Fruit fly (Drosophila melanogaster): ENCODE data around the gene CG13358.

Gene CG13358

DNA sequence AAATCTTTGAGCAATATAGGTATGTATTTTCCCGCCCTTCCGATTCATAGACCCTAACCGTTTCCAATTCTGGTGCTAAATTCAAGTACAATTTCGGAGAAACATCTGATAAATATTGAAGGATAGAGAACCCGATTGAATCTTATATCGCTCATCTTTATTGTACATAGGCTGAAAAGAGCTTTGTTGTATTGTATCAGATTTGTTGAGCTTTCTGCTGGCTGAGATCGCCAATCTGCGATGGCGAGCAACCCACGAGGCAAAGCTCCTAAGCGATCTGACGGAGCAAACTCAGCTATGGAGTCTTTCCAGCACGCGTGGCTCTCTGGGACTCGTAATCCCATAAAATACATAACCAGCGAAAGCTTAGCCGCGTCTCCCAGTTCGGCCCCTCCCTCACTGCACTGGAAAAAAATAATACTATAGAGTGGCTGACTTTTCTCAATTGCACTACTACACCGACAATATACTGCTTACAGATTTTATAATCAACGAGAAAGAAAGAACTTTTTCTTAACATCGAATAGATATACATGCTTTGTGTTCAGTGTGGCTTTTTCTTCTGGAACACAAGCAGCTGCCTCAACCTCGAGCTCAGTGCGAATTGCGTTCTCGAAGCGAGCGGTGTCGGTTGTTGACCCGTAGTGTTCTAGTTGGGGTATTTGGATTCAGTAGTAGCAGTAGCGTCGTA, 48.9 kb downstream of the CG13358 start (continued):
- TF ChIP-seq CG10565 (GFP tag; optimal IDR thresholded peaks at IDR 0.05) (no peak), ham (GFP tag; IDR thresholded peaks at IDR 0.05) (peak; percentile 58; the same call in 1 of the 2 replicates), sens (GFP tag) (peak; percentile 94), CG16779 (GFP tag; IDR thresholded peaks at IDR 0.05) (peak; percentile 68), CG12219 (GFP tag; optimal IDR thresholded peaks at IDR 0.05) (peak; percentile 68), corto (GFP tag; optimal IDR thresholded peaks at IDR 0.05) (peak; percentile 81), Sry-β (GFP tag; optimal IDR thresholded peaks at IDR 0.05) (no peak), CG11093 (GFP tag; IDR thresholded peaks at IDR 0.05) (peak; percentile 50; the same call in 2 of the 3 replicates), CoRest (tag; optimal IDR thresholded peaks at IDR 0.05) (peak; percentile 78), fd102C (GFP tag; optimal IDR thresholded peaks at IDR 0.05) (no peak), so (GFP tag; IDR thresholded peaks at IDR 0.05) (peak; percentile 73; the same call in 1 of the 3 replicates), CG5180 (GFP tag; optimal IDR thresholded peaks at IDR 0.05) (peak; percentile 21), CG13123 (GFP tag; optimal IDR thresholded peaks at IDR 0.05) (peak; percentile 50), Drgx (GFP tag; IDR thresholded peaks at IDR 0.05) (peak; percentile 95), tll (GFP tag; optimal IDR thresholded peaks at IDR 0.05) (no peak), pb (GFP tag; optimal IDR thresholded peaks at IDR 0.05) (peak; percentile 74), aop (GFP tag; IDR thresholded peaks at IDR 0.05) (no peak), D19B (GFP tag; optimal IDR thresholded peaks at IDR 0.05) (peak; percentile 82), lov (optimal IDR thresholded peaks at IDR 0.05) (no peak), lov (GFP tag; IDR thresholded peaks at IDR 0.05) (no peak), Hr3 (GFP tag; optimal IDR thresholded peaks at IDR 0.05) (peak; percentile 58), lola (GFP tag; optimal IDR thresholded peaks at IDR 0.05) (peak in 1 of 3 experiments; percentile 36), CG13424 (tag; optimal IDR thresholded peaks at IDR 0.05) (peak; percentile 75), bcd (GFP tag; optimal IDR thresholded peaks at IDR 0.05) (peak; percentile 83), CG5953 (GFP tag; IDR thresholded peaks at IDR 0.05) (peak; percentile 62; the same call in 1 of the 2 replicates), MBD-R2 (GFP tag; IDR thresholded peaks at IDR 0.05) (peak; percentile 81), Eip74EF (GFP tag; optimal IDR thresholded peaks at IDR 0.05) (peak in 1 of 2 experiments; percentile 45), CG8388 (GFP tag; optimal IDR thresholded peaks at IDR 0.05) (peak; percentile 60), NfI (GFP tag; optimal IDR thresholded peaks at IDR 0.05) (peak; percentile 82), CG32532 (GFP tag; IDR thresholded peaks at IDR 0.05) (peak; percentile 96), CG10267 (tag; optimal IDR thresholded peaks at IDR 0.05) (peak; percentile 61), CG6654 (GFP tag; optimal IDR thresholded peaks at IDR 0.05) (peak; percentile 42), vvl (GFP tag; IDR thresholded peaks at IDR 0.05) (peak; percentile 92), Dfd (GFP tag; optimal IDR thresholded peaks at IDR 0.05) (no peak), dpn (GFP tag; optimal IDR thresholded peaks at IDR 0.05) (peak; percentile 82 to 90), CG16813 (GFP tag; IDR thresholded peaks at IDR 0.05; ENCODE audit: partially characterized antibody) (no peak), tup (GFP tag; optimal IDR thresholded peaks at IDR 0.05) (peak; percentile 81), pita (GFP tag; optimal IDR thresholded peaks at IDR 0.05) (no peak), CG9876 (GFP tag; optimal IDR thresholded peaks at IDR 0.05) (peak; percentile 63), E2f1 (GFP tag; IDR thresholded peaks at IDR 0.05) (peak; percentile 79), Sin3A (optimal IDR thresholded peaks at IDR 0.05) (no peak), Stat92E (GFP tag; optimal IDR thresholded peaks at IDR 0.05) (no peak), Asciz (GFP tag; optimal IDR thresholded peaks at IDR 0.05) (peak; percentile 50), CG6689 (GFP tag; IDR thresholded peaks at IDR 0.05) (peak; percentile 79), CG12071 (GFP tag; optimal IDR thresholded peaks at IDR 0.05) (peak; percentile 76), da (GFP tag; optimal IDR thresholded peaks at IDR 0.05) (peak; percentile 35), Ada2b (GFP tag; IDR thresholded peaks at IDR 0.05) (peak; percentile 72), ttk (GFP tag; IDR thresholded peaks at IDR 0.05) (peak; percentile 62), Atf-2 (GFP tag; optimal IDR thresholded peaks at IDR 0.05) (peak; percentile 67)

Data from whole organism, embryonic.